Fruit fly (Drosophila melanogaster) S2 (cell line): ENCODE results near the gene Cpr64Ad.

Experiments
- CG8478 ChIP-seq: fragments of >200 bp; optimal IDR thresholded peaks from 2 replicates; lab custom pipeline; 2018
- CTCF ChIP-seq, 2 experiments: fragments of >200 bp; optimal IDR thresholded peaks; 2 replicates each; lab custom pipeline; 2018

dm6 chr3L:4230357-4230901 is 15.2 kb downstream of the Cpr64Ad start:
- TF ChIP-seq CTCF (optimal IDR thresholded peaks at IDR 0.05; lab: Kevin White, UChicago) (no peak), CG8478 (no peak)
